Fruit fly (Drosophila melanogaster) Kc167 (cell line): ENCODE data around the gene Or1a.

Experiments
- Myc ChIP-seq: fragments of >200 bp; optimal IDR thresholded peaks from 2 replicates; lab custom pipeline; 2017; ENCODE audit warnings: missing external identifiers
- Sin3A ChIP-seq: fragments of >200 bp; optimal IDR thresholded peaks from 2 replicates; lab custom pipeline; 2018; ENCODE audit warnings: missing external identifiers
- h ChIP-seq: fragments of >200 bp; optimal IDR thresholded peaks from 3 replicates; lab custom pipeline; 2018; ENCODE audit warnings: missing external identifiers
- insv ChIP-seq: fragments of >200 bp; optimal IDR thresholded peaks from 3 replicates; lab custom pipeline; 2018; ENCODE audit warnings: missing external identifiers
- psq ChIP-seq: fragments of >200 bp; optimal IDR thresholded peaks from 2 replicates; lab custom pipeline; 2017; ENCODE audit warnings: missing external identifiers
- ttk ChIP-seq: sonication (Bioruptor generic); optimal IDR thresholded peaks from 2 replicates; lab custom pipeline; 2017; ENCODE audit warnings: missing external identifiers

Or1a gene

dm6 chrX:350970-351369 is 36.0 kb downstream of the Or1a start:
- TF ChIP-seq ttk: no peak
- TF ChIP-seq insv (lab: Kevin White, UChicago): no peak
- TF ChIP-seq h (lab: Kevin White, UChicago): no peak
- TF ChIP-seq Myc (lab: Kevin White, UChicago): no peak
- TF ChIP-seq Sin3A (lab: Kevin White, UChicago): no peak
- no peak for TF ChIP-seq psq (lab: Kevin White, UChicago)

dm6 chrX:351599-351998 is 36.7 kb downstream of the Or1a start:
- TF ChIP-seq h (lab: Kevin White, UChicago) (no peak), insv (lab: Kevin White, UChicago) (no peak), ttk (no peak), Sin3A (lab: Kevin White, UChicago) (no peak), psq (lab: Kevin White, UChicago) (no peak), Myc (lab: Kevin White, UChicago) (no peak)

dm6 chrX:352767-353166 is 37.8 kb downstream of the Or1a start, which contains the start of gene CG43182:
CG43182 (plus strand) TSS chrX:353067.
- no peak for TF ChIP-seq Sin3A (lab: Kevin White, UChicago)
- TF ChIP-seq ttk: no peak
- TF ChIP-seq Myc (lab: Kevin White, UChicago): no peak
- TF ChIP-seq h (lab: Kevin White, UChicago): no peak
- TF ChIP-seq psq (lab: Kevin White, UChicago): no peak
- TF ChIP-seq insv (lab: Kevin White, UChicago): no peak

- no peak for TF ChIP-seq ttk
Observed at dm6 chrX:353929-354515, 39.1 kb downstream of the Or1a start.

dm6 chrX:356232-356631 is 41.3 kb downstream of the Or1a start, which contains the start of gene y:
y (plus strand) TSS chrX:356509.
- TF ChIP-seq psq (lab: Kevin White, UChicago) (no peak), insv (lab: Kevin White, UChicago) (no peak), Myc (lab: Kevin White, UChicago) (no peak), ttk (no peak), h (lab: Kevin White, UChicago) (no peak), Sin3A (lab: Kevin White, UChicago) (no peak)

- TF ChIP-seq Sin3A (lab: Kevin White, UChicago) (no peak), Myc (lab: Kevin White, UChicago) (no peak), insv (lab: Kevin White, UChicago) (no peak), ttk (no peak), psq (lab: Kevin White, UChicago) (no peak), h (lab: Kevin White, UChicago) (no peak)
Observed at dm6 chrX:361418-361817, 46.5 kb downstream of the Or1a start.

dm6 chrX:362073-362674 is 47.3 kb downstream of the Or1a start:
- TF ChIP-seq insv (lab: Kevin White, UChicago): no peak
- TF ChIP-seq h (lab: Kevin White, UChicago): no peak
- no peak for TF ChIP-seq Myc (lab: Kevin White, UChicago)
- TF ChIP-seq Sin3A (lab: Kevin White, UChicago): no peak
- no peak for TF ChIP-seq psq (lab: Kevin White, UChicago)
- no peak for TF ChIP-seq ttk

- TF ChIP-seq Sin3A (lab: Kevin White, UChicago) (no peak), psq (lab: Kevin White, UChicago) (no peak), h (lab: Kevin White, UChicago) (no peak), ttk (no peak), insv (lab: Kevin White, UChicago) (no peak), Myc (lab: Kevin White, UChicago) (no peak)
Observed at dm6 chrX:364006-364405, 49.1 kb downstream of the Or1a start.
